Fruit fly (Drosophila melanogaster): ENCODE measurements around the gene CG11858.

The CG11858 gene

DNA sequence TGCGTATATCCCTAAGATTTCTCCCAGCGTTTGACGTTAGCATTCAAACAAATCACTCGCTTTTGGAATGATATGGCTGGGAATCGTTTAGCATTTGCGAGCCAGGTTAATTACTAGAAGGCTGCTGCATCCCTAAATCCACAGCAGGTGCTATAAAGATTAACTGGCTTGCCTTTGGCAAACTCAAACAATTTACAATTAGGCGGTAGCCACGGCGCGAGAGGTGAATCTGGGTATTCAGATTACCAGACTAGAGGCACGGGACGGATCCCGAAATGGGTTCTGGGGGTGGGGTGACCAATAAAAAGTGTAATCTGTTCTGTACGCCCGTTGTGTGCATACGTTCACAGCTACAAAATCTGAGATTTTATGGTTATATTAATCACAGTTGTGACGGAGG is 18.6 kb downstream of the CG11858 start, which contains the start of gene CG11892:
Gene CG11892 (plus strand): TSS at position 384 of the 400 bp plus-strand sequence.
- TF ChIP-seq Sp1 (GFP tag; optimal IDR thresholded peaks at IDR 0.05) (peak; percentile 55), br (GFP tag; optimal IDR thresholded peaks at IDR 0.05) (peak; percentile 57), Hnf4 (GFP tag; optimal IDR thresholded peaks at IDR 0.05) (peak; percentile 24), Hr83 (GFP tag; optimal IDR thresholded peaks at IDR 0.05; ENCODE audit: poor library complexity, severe bottlenecking) (peak; percentile 51), dl (GFP tag; optimal IDR thresholded peaks at IDR 0.05; ENCODE audit: insufficient read depth in 1 of 2, partially characterized antibody in 2 of 2) (no peak), OdsH (GFP tag; optimal IDR thresholded peaks at IDR 0.05) (peak; percentile 47), fru (GFP tag; optimal IDR thresholded peaks at IDR 0.05) (peak; percentile 50), CG9705 (GFP tag; optimal IDR thresholded peaks at IDR 0.05) (no peak), rgr (GFP tag; optimal IDR thresholded peaks at IDR 0.05) (peak; percentile 36)

- TF ChIP-seq h (GFP tag; optimal IDR thresholded peaks at IDR 0.05) (no peak), jim (GFP tag; optimal IDR thresholded peaks at IDR 0.05) (no peak), Hr78 (GFP tag; optimal IDR thresholded peaks at IDR 0.05) (no peak), Hnf4 (GFP tag; optimal IDR thresholded peaks at IDR 0.05) (no peak), usp (GFP tag; optimal IDR thresholded peaks at IDR 0.05) (no peak), CrebA (GFP tag; optimal IDR thresholded peaks at IDR 0.05; ENCODE audit: borderline replicate concordance) (no peak), brk (GFP tag; optimal IDR thresholded peaks at IDR 0.05) (no peak), Jra (GFP tag; optimal IDR thresholded peaks at IDR 0.05) (no peak), Rel (GFP tag; optimal IDR thresholded peaks at IDR 0.05) (no peak), Rel (tag; optimal IDR thresholded peaks at IDR 0.05) (no peak), HLH106 (tag; optimal IDR thresholded peaks at IDR 0.05) (no peak), foxo (GFP tag; optimal IDR thresholded peaks at IDR 0.05) (no peak), ey (GFP tag; optimal IDR thresholded peaks at IDR 0.05) (no peak), OdsH (GFP tag; optimal IDR thresholded peaks at IDR 0.05) (no peak), Vsx2 (GFP tag; optimal IDR thresholded peaks at IDR 0.05; ENCODE audit: partially characterized antibody) (no peak), dl (GFP tag; optimal IDR thresholded peaks at IDR 0.05; ENCODE audit: insufficient read depth in 1 of 2, partially characterized antibody in 2 of 2) (no peak), rgr (GFP tag; optimal IDR thresholded peaks at IDR 0.05) (no peak)
Observed at dm6 chr3R:25283209-25283670, 20.7 kb downstream of the CG11858 start, which contains the start of gene CG31300. Gene CG31300 (plus strand): TSS chr3R:25283620.

DNA sequence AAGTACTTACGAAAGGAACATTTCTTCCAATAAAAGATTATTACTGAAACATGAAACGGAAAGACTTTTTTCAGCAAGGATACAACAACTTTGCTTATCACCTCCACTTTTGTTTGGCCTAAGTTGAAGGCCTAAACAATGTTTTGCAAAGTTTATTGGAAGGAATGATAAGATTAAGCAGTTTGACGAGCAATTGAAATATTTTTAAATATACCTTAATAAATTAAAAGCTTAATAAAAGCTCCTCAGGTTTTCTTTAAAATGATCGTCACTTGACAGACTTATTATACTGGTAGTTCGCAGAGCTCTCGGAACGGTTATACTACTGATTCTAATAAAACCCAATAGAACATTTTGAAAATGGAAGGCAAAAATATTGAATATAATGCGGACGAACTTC is 22.6 kb downstream of the CG11858 start, which contains the start of gene CG31104:
Gene CG31104 (plus strand): TSS at position 301 of the 400 bp plus-strand sequence.
- TF ChIP-seq HLH106 (tag; optimal IDR thresholded peaks at IDR 0.05), result no peak
- no peak for TF ChIP-seq CG32264 (GFP tag; optimal IDR thresholded peaks at IDR 0.05)
- no peak for TF ChIP-seq Sp1 (GFP tag; optimal IDR thresholded peaks at IDR 0.05)
- TF ChIP-seq Hr78 (GFP tag; optimal IDR thresholded peaks at IDR 0.05), result no peak
- no peak for TF ChIP-seq jim (GFP tag; optimal IDR thresholded peaks at IDR 0.05)

DNA sequence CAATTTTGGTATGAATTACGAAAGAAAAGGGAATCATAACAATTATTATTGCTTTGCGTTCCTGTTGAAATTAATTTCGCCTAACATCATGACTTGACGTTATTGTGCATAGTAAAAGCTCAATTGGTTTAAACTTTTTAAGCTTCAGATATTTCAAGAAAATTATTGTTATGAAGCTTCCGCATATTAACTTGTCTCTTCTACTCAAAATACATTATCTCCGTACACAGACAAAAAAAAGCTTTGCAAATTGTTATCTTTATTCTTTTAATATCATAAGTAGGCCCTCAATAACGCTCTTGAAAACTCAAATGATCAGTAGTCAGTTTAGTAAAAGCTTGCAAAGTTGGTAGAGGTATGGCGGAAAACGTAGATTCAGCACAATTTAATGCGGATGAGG is 24.6 kb downstream of the CG11858 start, which contains the start of gene CG13658:
Gene CG13658 (plus strand): TSS at position 347 of the 400 bp plus-strand sequence.
- TF ChIP-seq Hnf4 (GFP tag; optimal IDR thresholded peaks at IDR 0.05) (no peak), Hr78 (GFP tag; optimal IDR thresholded peaks at IDR 0.05) (no peak), rgr (GFP tag; optimal IDR thresholded peaks at IDR 0.05) (no peak), dmrt93B (GFP tag; optimal IDR thresholded peaks at IDR 0.05) (no peak), N (GFP tag; optimal IDR thresholded peaks at IDR 0.05) (no peak), usp (GFP tag; optimal IDR thresholded peaks at IDR 0.05) (no peak), CrebA (GFP tag; optimal IDR thresholded peaks at IDR 0.05; ENCODE audit: borderline replicate concordance) (no peak), sv (GFP tag; optimal IDR thresholded peaks at IDR 0.05) (no peak), OdsH (GFP tag; optimal IDR thresholded peaks at IDR 0.05) (no peak), fru (GFP tag; optimal IDR thresholded peaks at IDR 0.05) (no peak), Dif (GFP tag; optimal IDR thresholded peaks at IDR 0.05; ENCODE audit: partially characterized antibody) (no peak), dsf (GFP tag; optimal IDR thresholded peaks at IDR 0.05; ENCODE audit: borderline replicate concordance) (no peak), CG9705 (GFP tag; optimal IDR thresholded peaks at IDR 0.05) (no peak), woc (GFP tag; optimal IDR thresholded peaks at IDR 0.05) (no peak), Abd-B (GFP tag; optimal IDR thresholded peaks at IDR 0.05) (no peak), jim (GFP tag; optimal IDR thresholded peaks at IDR 0.05) (no peak), sage (GFP tag; optimal IDR thresholded peaks at IDR 0.05) (no peak), Hr83 (GFP tag; optimal IDR thresholded peaks at IDR 0.05; ENCODE audit: poor library complexity, severe bottlenecking) (no peak)
